Worm (Caenorhabditis elegans): ENCODE data around the gene C29E4.17.

The C29E4.17 gene

ce11 chrIII:7897733-7898132, 24.6 kb upstream of the C29E4.17 start (continued):
- TF ChIP-seq snpc-4 (tag; optimal IDR thresholded peaks at IDR 0.05) (no peak), aly-2 (tag; optimal IDR thresholded peaks at IDR 0.05) (no peak), lsy-2 (tag; optimal IDR thresholded peaks at IDR 0.05) (peak in 1 of 2 experiments; percentile 48)

- TF ChIP-seq nhr-237 (tag; optimal IDR thresholded peaks at IDR 0.05) (no peak), egl-27 (tag; optimal IDR thresholded peaks at IDR 0.05) (no peak), unc-39 (tag; optimal IDR thresholded peaks at IDR 0.05) (no peak)
Observed at ce11 chrIII:7900733-7901132, 21.6 kb upstream of the C29E4.17 start, which contains the start of gene best-24. Gene best-24 (plus strand): TSS chrIII:7901033.

ce11 chrIII:7903427-7903826, 18.9 kb upstream of the C29E4.17 start:
- TF ChIP-seq lsy-2 (tag; optimal IDR thresholded peaks at IDR 0.05), result no peak
- no peak for TF ChIP-seq elt-1 (tag; optimal IDR thresholded peaks at IDR 0.05)
- no peak for TF ChIP-seq nhr-23 (tag; optimal IDR thresholded peaks at IDR 0.05)
- TF ChIP-seq skn-1 (tag; optimal IDR thresholded peaks at IDR 0.05), result no peak
- no peak for TF ChIP-seq blmp-1 (tag; optimal IDR thresholded peaks at IDR 0.05; ENCODE audit: insufficient read depth)

- TF ChIP-seq skn-1 (tag; optimal IDR thresholded peaks at IDR 0.05) (no peak), lsy-2 (tag; optimal IDR thresholded peaks at IDR 0.05) (peak in 1 of 2 experiments; percentile 6), elt-1 (tag; optimal IDR thresholded peaks at IDR 0.05) (no peak)
Observed at ce11 chrIII:7907515-7907914, 14.8 kb upstream of the C29E4.17 start, which contains the start of gene pcp-5. Gene pcp-5 (minus strand): TSS chrIII:7907615.

- TF ChIP-seq nhr-23 (tag; optimal IDR thresholded peaks at IDR 0.05) (no peak), fos-1 (tag; optimal IDR thresholded peaks at IDR 0.05) (no peak), nhr-6 (tag; optimal IDR thresholded peaks at IDR 0.05) (no peak), ztf-1 (GFP tag; conservative IDR thresholded peaks at IDR 0.05) (no peak), egl-27 (tag; optimal IDR thresholded peaks at IDR 0.05) (no peak), ZK546.5 (tag; optimal IDR thresholded peaks at IDR 0.05) (no peak)
Observed at ce11 chrIII:7909263-7909662, 13.0 kb upstream of the C29E4.17 start, which contains the start of gene ZK688.1. Gene ZK688.1 (plus strand): TSS chrIII:7909563.

- TF ChIP-seq crh-2 (tag; optimal IDR thresholded peaks at IDR 0.05), result peak; percentile 13
- TF ChIP-seq lsy-2 (tag; optimal IDR thresholded peaks at IDR 0.05), result peak in 1 of 2 experiments; percentile 38
- peak; percentile 56 for TF ChIP-seq nhr-25 (tag; optimal IDR thresholded peaks at IDR 0.05)
- no peak for TF ChIP-seq alr-1 (tag; optimal IDR thresholded peaks at IDR 0.05)
- TF ChIP-seq nhr-23 (tag; optimal IDR thresholded peaks at IDR 0.05), result no peak
- TF ChIP-seq nhr-129 (tag; optimal IDR thresholded peaks at IDR 0.05), result peak; percentile 57
- TF ChIP-seq C34F6.9 (tag; optimal IDR thresholded peaks at IDR 0.05), result peak; percentile 51
- TF ChIP-seq fos-1 (tag; optimal IDR thresholded peaks at IDR 0.05), result peak; percentile 4
Observed at ce11 chrIII:7911621-7912020, 10.7 kb upstream of the C29E4.17 start, which contains the start of gene ZK688.7. Gene ZK688.7 (minus strand): TSS chrIII:7911634.

- TF ChIP-seq ZK546.5 (tag; optimal IDR thresholded peaks at IDR 0.05), result no peak
- no peak for TF ChIP-seq ceh-82 (tag; optimal IDR thresholded peaks at IDR 0.05)
- no peak for TF ChIP-seq alr-1 (tag; optimal IDR thresholded peaks at IDR 0.05)
- no peak for TF ChIP-seq ztf-4 (tag; optimal IDR thresholded peaks at IDR 0.05)
- TF ChIP-seq nhr-77 (tag; optimal IDR thresholded peaks at IDR 0.05), result no peak
Observed at ce11 chrIII:7913488-7913887, 8.8 kb upstream of the C29E4.17 start, which contains the start of gene ZK688.12. Gene ZK688.12 (minus strand): TSS chrIII:7913588.

- TF ChIP-seq nhr-129 (tag; optimal IDR thresholded peaks at IDR 0.05) (no peak), skn-1 (tag; optimal IDR thresholded peaks at IDR 0.05) (no peak), mbf-1 (tag; optimal IDR thresholded peaks at IDR 0.05) (no peak), elt-1 (tag; optimal IDR thresholded peaks at IDR 0.05) (no peak), blmp-1 (tag; optimal IDR thresholded peaks at IDR 0.05; ENCODE audit: insufficient read depth) (no peak), nhr-10 (tag; optimal IDR thresholded peaks at IDR 0.05) (no peak), fos-1 (tag; optimal IDR thresholded peaks at IDR 0.05) (no peak), crh-2 (tag; optimal IDR thresholded peaks at IDR 0.05) (no peak), nhr-77 (tag; optimal IDR thresholded peaks at IDR 0.05) (no peak), ceh-16 (tag; optimal IDR thresholded peaks at IDR 0.05) (no peak), nhr-237 (tag; optimal IDR thresholded peaks at IDR 0.05) (no peak), lin-11 (tag; optimal IDR thresholded peaks at IDR 0.05) (no peak), gmeb-1 (tag; optimal IDR thresholded peaks at IDR 0.05) (no peak), elt-3 (tag; optimal IDR thresholded peaks at IDR 0.05) (no peak), alr-1 (tag; optimal IDR thresholded peaks at IDR 0.05) (no peak)
Observed at ce11 chrIII:7917667-7918066, 4.6 kb upstream of the C29E4.17 start, which contains the start of gene gly-3. Gene gly-3 (minus strand): TSS chrIII:7917767.
